Fruit fly (Drosophila melanogaster) whole organism, embryonic: ENCODE data around the gene CG31808.

Source experiments
- CG1602 ChIP-seq: fragments of 200-800 bp; sonication (Bioruptor generic); optimal IDR thresholded peaks from 3 replicates; lab custom pipeline; 2016; ENCODE audit warnings: missing biosample characterization, missing genetic modification characterization
- CG17361 ChIP-seq: fragments of 200-800 bp; sonication (Bioruptor generic); IDR thresholded peaks from 3 replicates; pipeline ENCODE4 v1.3.6; 2022; ENCODE audit warnings: missing biosample characterization, missing genetic modification characterization
- CG18619 ChIP-seq: fragments of 200-800 bp; sonication (Bioruptor generic); optimal IDR thresholded peaks from 3 replicates; lab custom pipeline; 2017; ENCODE audit warnings: missing biosample characterization, mild to moderate bottlenecking, missing genetic modification characterization
- CG2116 ChIP-seq: fragments of 200-800 bp; sonication (Bioruptor generic); optimal IDR thresholded peaks from 3 replicates; lab custom pipeline; 2018; ENCODE audit warnings: missing biosample characterization, mild to moderate bottlenecking, missing genetic modification characterization
- CG5953 ChIP-seq: fragments of 200-800 bp; sonication (Bioruptor generic); IDR thresholded peaks from 2 replicates; pipeline ENCODE4 v1.3.6; 2022; ENCODE audit warnings: missing biosample characterization, missing genetic modification characterization
- CkIIα-i1 ChIP-seq: fragments of 200-800 bp; sonication (Bioruptor generic); IDR thresholded peaks from 2 replicates; pipeline ENCODE4 v1.3.6; 2022; ENCODE audit warnings: missing biosample characterization, missing genetic modification characterization
- Drgx ChIP-seq: fragments of 200-800 bp; sonication (Bioruptor generic); IDR thresholded peaks from 2 replicates; pipeline ENCODE4 v1.3.6; 2022; ENCODE audit warnings: missing biosample characterization, missing genetic modification characterization
- Hmx ChIP-seq: fragments of 200-800 bp; sonication (Bioruptor generic); optimal IDR thresholded peaks from 2 replicates; lab custom pipeline; 2016; ENCODE audit warnings: missing biosample characterization, missing genetic modification characterization
- Hr39 ChIP-seq: fragments of >200 bp; optimal IDR thresholded peaks from 2 replicates; lab custom pipeline; 2017
- cad ChIP-seq: fragments of >200 bp; optimal IDR thresholded peaks from 2 replicates; lab custom pipeline; 2017; ENCODE audit warnings: missing biosample characterization, missing genetic modification characterization
- h ChIP-seq: fragments of >200 bp; optimal IDR thresholded peaks from 2 replicates; lab custom pipeline; 2017
- insv ChIP-seq, 2 experiments: fragments of 200-800 bp; sonication (Bioruptor generic); optimal IDR thresholded peaks; 3 replicates each; lab custom pipeline; 2016 to 2018; ENCODE audit warnings: missing biosample characterization in 2 of 2, missing genetic modification characterization in 2 of 2
- scrt ChIP-seq: fragments of 200-800 bp; sonication (Bioruptor generic); optimal IDR thresholded peaks from 2 replicates; lab custom pipeline; 2018; ENCODE audit warnings: missing biosample characterization, mild to moderate bottlenecking, missing genetic modification characterization, moderate library complexity

dm6 chr2L:16722596-16722995, 6.6 kb upstream of the CG31808 start:
- TF ChIP-seq insv (GFP tag; optimal IDR thresholded peaks at IDR 0.05; lab: Kevin White, UChicago) (no peak), CG17361 (GFP tag; lab: Robert Waterston, UW) (no peak), scrt (GFP tag; lab: Kevin White, UChicago) (no peak), h (lab: Kevin White, UChicago) (no peak), CkIIα-i1 (GFP tag; lab: Robert Waterston, UW) (no peak), Hr39 (lab: Kevin White, UChicago) (no peak), CG18619 (GFP tag; lab: Kevin White, UChicago) (no peak), Drgx (GFP tag; lab: Robert Waterston, UW) (no peak), CG5953 (no peak), cad (no peak), Hmx (no peak), CG2116 (no peak), CG1602 (GFP tag; lab: Kevin White, UChicago) (no peak)
